Worm (Caenorhabditis elegans) whole organism, early embryonic: Measurements from ENCODE around the gene rab-30.

Source experiments
- B0310.2 ChIP-seq: sonication (generic microtip); optimal IDR thresholded peaks from 2 replicates; lab custom pipeline; 2016; ENCODE audit warnings: mild to moderate bottlenecking, missing genetic modification characterization, missing compliant biosample characterization
- F13C5.2 ChIP-seq: sonication (generic microtip); optimal IDR thresholded peaks from 2 replicates; lab custom pipeline; 2017; ENCODE audit warnings: mild to moderate bottlenecking, missing genetic modification characterization, inconsistent platforms, missing compliant biosample characterization
- aly-1 ChIP-seq: sonication (generic microtip); optimal IDR thresholded peaks from 2 replicates; lab custom pipeline; 2016; ENCODE audit warnings: missing genetic modification characterization, missing compliant biosample characterization
- ama-1 ChIP-seq: fragments of 150-350 bp; optimal IDR thresholded peaks from 2 replicates; lab custom pipeline; 2014
- ceh-13 ChIP-seq: fragments of 200-800 bp; sonication (Bioruptor generic); optimal IDR thresholded peaks from 2 replicates; lab custom pipeline; 2018; ENCODE audit warnings: mild to moderate bottlenecking, missing genetic modification characterization, missing compliant biosample characterization
- ceh-36 ChIP-seq: sonication (generic microtip); optimal IDR thresholded peaks from 2 replicates; lab custom pipeline; 2016; ENCODE audit warnings: missing genetic modification characterization, inconsistent platforms, missing compliant biosample characterization
- ets-7 ChIP-seq: sonication (generic microtip); optimal IDR thresholded peaks from 2 replicates; lab custom pipeline; 2016; ENCODE audit warnings: missing genotype, missing genetic modification characterization, missing compliant biosample characterization
- flt-1 ChIP-seq: fragments of 200-800 bp; sonication (Bioruptor generic); IDR thresholded peaks from 2 replicates; pipeline ENCODE4 v1.3.6; 2022; ENCODE audit warnings: missing genetic modification characterization, missing compliant biosample characterization
- hmbx-1 ChIP-seq: sonication (generic microtip); optimal IDR thresholded peaks from 2 replicates; lab custom pipeline; 2016; ENCODE audit warnings: mild to moderate bottlenecking, missing genetic modification characterization, missing compliant biosample characterization
- hmg-4 ChIP-seq: fragments of 200-800 bp; sonication (Bioruptor generic); optimal IDR thresholded peaks from 2 replicates; lab custom pipeline; 2018; ENCODE audit warnings: mild to moderate bottlenecking, missing genetic modification characterization, missing compliant biosample characterization
- hnd-1 ChIP-seq: sonication (generic microtip); optimal IDR thresholded peaks from 2 replicates; lab custom pipeline; 2016; ENCODE audit warnings: missing genetic modification characterization, missing compliant biosample characterization
- pes-1 ChIP-seq: fragments of 200-800 bp; sonication (Bioruptor generic); IDR thresholded peaks from 2 replicates; pipeline ENCODE4 v1.3.6; 2022; ENCODE audit warnings: missing genetic modification reagents, missing genetic modification characterization, missing compliant biosample characterization
- scrt-1 ChIP-seq: fragments of 200-800 bp; sonication (Bioruptor generic); IDR thresholded peaks from 2 replicates; pipeline ENCODE4 v1.3.6; 2022; ENCODE audit warnings: missing genetic modification characterization, missing compliant biosample characterization
- sea-1 ChIP-seq: fragments of 200-800 bp; sonication (Bioruptor generic); conservative IDR thresholded peaks from 2 replicates; pipeline ENCODE4 v1.3.6; 2022; ENCODE audit warnings: missing genetic modification characterization, missing compliant biosample characterization
- tbx-11 ChIP-seq: fragments of 200-800 bp; sonication (Bioruptor generic); IDR thresholded peaks from 2 replicates; pipeline ENCODE4 v1.3.6; 2022; ENCODE audit warnings: missing genetic modification characterization, missing compliant biosample characterization
- tbx-37 ChIP-seq: fragments of 200-800 bp; sonication (Bioruptor generic); conservative IDR thresholded peaks from 2 replicates; pipeline ENCODE4 v1.3.6; 2022; ENCODE audit warnings: missing genetic modification reagents, missing genetic modification characterization, missing compliant biosample characterization
- tra-4 ChIP-seq: sonication (generic microtip); optimal IDR thresholded peaks from 2 replicates; lab custom pipeline; 2017; ENCODE audit warnings: missing genetic modification characterization, missing compliant biosample characterization

The rab-30 gene

ce11 chrIII:10595066-10595465, 34.7 kb downstream of the rab-30 start, which contains the start of gene Y45F3A.9:
TSS of gene Y45F3A.9 (minus strand) at chrIII:10595166.
- TF ChIP-seq aly-1 (tag; lab: Kevin White, UChicago), result no peak
- no peak for TF ChIP-seq hmbx-1 (tag; lab: Kevin White, UChicago)
- TF ChIP-seq tra-4 (tag; lab: Kevin White, UChicago), result no peak
- TF ChIP-seq ets-7, result no peak
- no peak for TF ChIP-seq ceh-13 (GFP tag; lab: Kevin White, UChicago)
- no peak for TF ChIP-seq hmg-4 (GFP tag; lab: Kevin White, UChicago)
- no peak for TF ChIP-seq scrt-1 (GFP tag; lab: Robert Waterston, UW)
- TF ChIP-seq ceh-36 (tag; lab: Kevin White, UChicago), result no peak
- TF ChIP-seq B0310.2 (tag; lab: Kevin White, UChicago), result no peak

- TF ChIP-seq ceh-13 (GFP tag; lab: Kevin White, UChicago) (no peak), tbx-11 (GFP tag; lab: Robert Waterston, UW) (no peak), tra-4 (tag; lab: Kevin White, UChicago) (no peak), tbx-37 (GFP tag; lab: Robert Waterston, UW) (no peak), B0310.2 (tag; lab: Kevin White, UChicago) (no peak), hmbx-1 (tag; lab: Kevin White, UChicago) (no peak), scrt-1 (GFP tag; lab: Robert Waterston, UW) (no peak), ama-1 (lab: Kevin White, UChicago) (no peak), flt-1 (GFP tag; lab: Robert Waterston, UW) (no peak), F13C5.2 (tag; lab: Kevin White, UChicago) (no peak), sea-1 (GFP tag; lab: Robert Waterston, UW) (no peak), ceh-36 (tag; lab: Kevin White, UChicago) (no peak), hnd-1 (no peak), aly-1 (tag; lab: Kevin White, UChicago) (no peak), ets-7 (no peak)
Observed at ce11 chrIII:10596387-10596786, 36.0 kb downstream of the rab-30 start, which contains the start of gene Y39A1A.3. TSS of gene Y39A1A.3 (minus strand) at chrIII:10596487.

- TF ChIP-seq F13C5.2 (tag; lab: Kevin White, UChicago), result peak; percentile 58
- no peak for TF ChIP-seq ceh-13 (GFP tag; lab: Kevin White, UChicago)
Observed at ce11 chrIII:10599699-10600098, 39.3 kb downstream of the rab-30 start.

- no peak for TF ChIP-seq ets-7
- no peak for TF ChIP-seq ama-1 (lab: Kevin White, UChicago)
- TF ChIP-seq aly-1 (tag; lab: Kevin White, UChicago), result no peak
Observed at ce11 chrIII:10600138-10600626, 39.8 kb downstream of the rab-30 start, which contains the start of gene epg-6. TSS of gene epg-6 (minus strand) at chrIII:10600188.

- TF ChIP-seq ceh-36 (tag; lab: Kevin White, UChicago), result peak; percentile 59
- TF ChIP-seq ama-1 (lab: Kevin White, UChicago), result no peak
- TF ChIP-seq hmbx-1 (tag; lab: Kevin White, UChicago), result no peak
Observed at ce11 chrIII:10600894-10601293, 40.5 kb downstream of the rab-30 start.

ce11 chrIII:10603248-10603647, 42.9 kb downstream of the rab-30 start, which contains the start of gene Y39A1A.2:
TSS of gene Y39A1A.2 (minus strand) at chrIII:10603566.
- no peak for TF ChIP-seq aly-1 (tag; lab: Kevin White, UChicago)
- no peak for TF ChIP-seq hnd-1
- TF ChIP-seq ceh-36 (tag; lab: Kevin White, UChicago), result no peak
- TF ChIP-seq hmg-4 (GFP tag; lab: Kevin White, UChicago), result no peak
- TF ChIP-seq ets-7, result no peak
- TF ChIP-seq pes-1 (GFP tag; lab: Robert Waterston, UW), result no peak
- TF ChIP-seq ama-1 (lab: Kevin White, UChicago), result no peak
- TF ChIP-seq scrt-1 (GFP tag; lab: Robert Waterston, UW), result no peak
- TF ChIP-seq tbx-11 (GFP tag; lab: Robert Waterston, UW), result no peak
- TF ChIP-seq flt-1 (GFP tag; lab: Robert Waterston, UW), result no peak
- TF ChIP-seq ceh-13 (GFP tag; lab: Kevin White, UChicago), result no peak
- no peak for TF ChIP-seq sea-1 (GFP tag; lab: Robert Waterston, UW)
- TF ChIP-seq B0310.2 (tag; lab: Kevin White, UChicago), result no peak
- TF ChIP-seq tra-4 (tag; lab: Kevin White, UChicago), result no peak
- no peak for TF ChIP-seq F13C5.2 (tag; lab: Kevin White, UChicago)
- TF ChIP-seq hmbx-1 (tag; lab: Kevin White, UChicago), result no peak
- TF ChIP-seq tbx-37 (GFP tag; lab: Robert Waterston, UW), result no peak

DNA sequence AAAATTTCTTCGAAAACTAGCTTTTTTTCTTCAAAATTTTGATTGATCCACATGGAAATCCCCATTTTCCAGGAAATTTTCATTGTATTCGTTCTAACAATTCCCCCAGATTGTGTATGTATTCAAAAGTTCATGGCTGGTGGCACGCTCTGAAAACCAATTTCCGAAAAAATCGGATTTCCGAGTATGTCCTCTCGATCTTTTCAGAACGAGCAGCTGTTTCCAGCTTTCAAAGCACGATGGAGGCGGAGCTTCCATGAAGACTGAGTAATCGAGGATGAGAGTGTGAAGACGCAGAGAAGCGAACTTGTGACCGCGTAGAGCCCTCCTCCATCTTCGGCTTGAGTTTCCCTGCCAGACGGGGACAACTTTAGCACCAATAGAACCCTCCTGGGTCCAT, 43.9 kb downstream of the rab-30 start:
- no peak for TF ChIP-seq pes-1 (GFP tag; lab: Robert Waterston, UW)
- no peak for TF ChIP-seq aly-1 (tag; lab: Kevin White, UChicago)
- TF ChIP-seq ama-1 (lab: Kevin White, UChicago), result no peak
- TF ChIP-seq hnd-1, result no peak
- TF ChIP-seq ceh-13 (GFP tag; lab: Kevin White, UChicago), result no peak
- TF ChIP-seq tbx-37 (GFP tag; lab: Robert Waterston, UW), result no peak
- no peak for TF ChIP-seq hmg-4 (GFP tag; lab: Kevin White, UChicago)
- TF ChIP-seq F13C5.2 (tag; lab: Kevin White, UChicago), result no peak
- TF ChIP-seq B0310.2 (tag; lab: Kevin White, UChicago), result no peak
- TF ChIP-seq ceh-36 (tag; lab: Kevin White, UChicago), result no peak
- TF ChIP-seq ets-7, result no peak
- no peak for TF ChIP-seq hmbx-1 (tag; lab: Kevin White, UChicago)
- no peak for TF ChIP-seq sea-1 (GFP tag; lab: Robert Waterston, UW)
- no peak for TF ChIP-seq tra-4 (tag; lab: Kevin White, UChicago)
- TF ChIP-seq tbx-11 (GFP tag; lab: Robert Waterston, UW), result no peak
- no peak for TF ChIP-seq flt-1 (GFP tag; lab: Robert Waterston, UW)
